Fruit fly (Drosophila melanogaster): Measurements from ENCODE around the gene CG46525.
A peak's percentile ranks its signal among the peaks of the same experiment; 100 is the strongest.

The CG46525 gene

dm6 chr3L:17428779-17429178 lies 46.2 kb upstream of the CG46525 start, which contains the start of gene Gorab (continued):
- TF ChIP-seq Max (GFP tag; optimal IDR thresholded peaks at IDR 0.05) (peak; percentile 87), CG12942 (GFP tag; optimal IDR thresholded peaks at IDR 0.05) (peak; percentile 90), CG4854 (GFP tag; optimal IDR thresholded peaks at IDR 0.05) (peak; percentile 79), CG11695 (GFP tag; IDR thresholded peaks at IDR 0.05) (peak; percentile 91), Jarid2 (GFP tag; optimal IDR thresholded peaks at IDR 0.05) (peak; percentile 19), CG12219 (GFP tag; optimal IDR thresholded peaks at IDR 0.05) (peak; percentile 26), CG8359 (GFP tag; optimal IDR thresholded peaks at IDR 0.05; ENCODE audit: borderline replicate concordance) (peak; percentile 10), pita (GFP tag; optimal IDR thresholded peaks at IDR 0.05) (no peak), bbx (GFP tag; IDR thresholded peaks at IDR 0.05; ENCODE audit: partially characterized antibody) (peak; percentile 56; the same call in 1 of the 2 replicates), rib (GFP tag; IDR thresholded peaks at IDR 0.05) (peak; percentile 89), Scr (GFP tag; IDR thresholded peaks at IDR 0.05; ENCODE audit: partially characterized antibody) (peak; percentile 57), CG10979 (tag; optimal IDR thresholded peaks at IDR 0.05) (peak; percentile 77), CkIIα-i1 (GFP tag; IDR thresholded peaks at IDR 0.05) (no peak), Hsf (GFP tag; optimal IDR thresholded peaks at IDR 0.05) (peak; percentile 93), Xbp1 (GFP tag; optimal IDR thresholded peaks at IDR 0.05) (peak; percentile 94), Neu2 (GFP tag; optimal IDR thresholded peaks at IDR 0.05; ENCODE audit: borderline replicate concordance) (no peak), CG3847 (GFP tag; IDR thresholded peaks at IDR 0.05) (peak; percentile 95), D (optimal IDR thresholded peaks at IDR 0.05) (no peak), D (GFP tag; optimal IDR thresholded peaks at IDR 0.05) (peak; percentile 78), CG9817 (tag; optimal IDR thresholded peaks at IDR 0.05) (peak; percentile 75), org-1 (GFP tag; optimal IDR thresholded peaks at IDR 0.05) (peak; percentile 16), CG6689 (GFP tag; IDR thresholded peaks at IDR 0.05) (peak; percentile 96), Poxn (GFP tag; IDR thresholded peaks at IDR 0.05) (peak; percentile 50; the same call in 1 of the 2 replicates), sug (tag; optimal IDR thresholded peaks at IDR 0.05) (peak; percentile 74), bab2 (GFP tag; optimal IDR thresholded peaks at IDR 0.05) (peak; percentile 83), CG9215 (GFP tag; IDR thresholded peaks at IDR 0.05) (peak; percentile 93), CG12744 (GFP tag; optimal IDR thresholded peaks at IDR 0.05) (peak; percentile 81), sisA (GFP tag; IDR thresholded peaks at IDR 0.05) (peak; percentile 94), gem (tag; optimal IDR thresholded peaks at IDR 0.05) (peak; percentile 90), Oli (tag; optimal IDR thresholded peaks at IDR 0.05) (peak; percentile 80), CG34376 (GFP tag; optimal IDR thresholded peaks at IDR 0.05) (no peak), Camta (GFP tag; optimal IDR thresholded peaks at IDR 0.05) (peak; percentile 75), CG15514 (GFP tag; optimal IDR thresholded peaks at IDR 0.05) (peak; percentile 86), sens-2 (GFP tag; IDR thresholded peaks at IDR 0.05) (peak; percentile 76), CG6272 (GFP tag; IDR thresholded peaks at IDR 0.05) (peak; percentile 95), Dad (GFP tag; optimal IDR thresholded peaks at IDR 0.05) (peak; percentile 73), CG3163 (GFP tag; optimal IDR thresholded peaks at IDR 0.05) (peak; percentile 24), HLH3B (GFP tag; IDR thresholded peaks at IDR 0.05) (peak; percentile 95), da (GFP tag; optimal IDR thresholded peaks at IDR 0.05) (peak; percentile 39), Sin3A (optimal IDR thresholded peaks at IDR 0.05) (peak; percentile 46), Xrp1 (GFP tag; IDR thresholded peaks at IDR 0.05) (peak; percentile 97), CG13296 (GFP tag; optimal IDR thresholded peaks at IDR 0.05) (peak; percentile 22), Asciz (GFP tag; optimal IDR thresholded peaks at IDR 0.05) (peak; percentile 66), CG4360 (GFP tag; IDR thresholded peaks at IDR 0.05) (peak; percentile 69), chif (GFP tag; optimal IDR thresholded peaks at IDR 0.05) (peak; percentile 62 to 79), HHEX (GFP tag; optimal IDR thresholded peaks at IDR 0.05) (peak; percentile 79), CG2120 (GFP tag; optimal IDR thresholded peaks at IDR 0.05) (peak; percentile 93), CG14667 (GFP tag; IDR thresholded peaks at IDR 0.05) (peak; percentile 95), CTCF (GFP tag; optimal IDR thresholded peaks at IDR 0.05) (peak; percentile 17), CG2116 (GFP tag; optimal IDR thresholded peaks at IDR 0.05) (peak; percentile 83), CG11093 (GFP tag; IDR thresholded peaks at IDR 0.05) (peak; percentile 92), Lim3 (GFP tag; IDR thresholded peaks at IDR 0.05) (peak; percentile 88)
